Worm (Caenorhabditis elegans): Measurements from ENCODE around the gene chw-1.

DNA sequence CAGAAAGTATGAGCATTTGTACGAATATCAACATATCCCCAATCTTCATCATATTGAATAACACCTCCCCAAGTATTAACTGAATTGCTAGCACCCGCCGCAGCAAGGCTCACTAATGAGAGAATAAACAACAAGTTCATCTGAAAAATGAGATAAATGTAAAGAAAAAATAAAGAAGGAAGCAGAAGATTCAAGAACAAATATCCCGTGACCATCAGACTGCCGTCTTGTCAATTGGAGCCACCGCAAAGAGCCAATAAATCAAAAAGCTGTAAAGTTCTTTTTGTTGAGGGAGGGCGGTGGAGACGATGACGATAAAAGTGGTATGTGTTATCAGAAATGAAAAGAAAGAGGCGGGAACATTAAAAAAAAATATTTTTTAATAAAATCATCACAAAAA, 8.6 kb upstream of the chw-1 start, which contains the start of gene Y32F6A.5:
- TF ChIP-seq aly-2 (tag; optimal IDR thresholded peaks at IDR 0.05) (no peak), ama-1 (optimal IDR thresholded peaks at IDR 0.05) (no peak), lin-15B (tag; optimal IDR thresholded peaks at IDR 0.05) (no peak)

Data from whole organism, L3 larva.